Fruit fly (Drosophila melanogaster) whole organism, pupa: ENCODE results near the gene CYLD.

Experiments
- CG10348 ChIP-seq: fragments of 200-800 bp; sonication (Bioruptor generic); IDR thresholded peaks from 2 replicates; pipeline ENCODE4 v1.3.6; 2022; ENCODE audit warnings: missing biosample characterization, missing genetic modification characterization
- CG12605 ChIP-seq: fragments of 200-800 bp; sonication (Bioruptor generic); IDR thresholded peaks from 2 replicates; pipeline ENCODE4 v1.3.6; 2022; ENCODE audit warnings: missing biosample characterization, missing genetic modification characterization
- CG13204 ChIP-seq: fragments of 200-800 bp; sonication (Bioruptor generic); optimal IDR thresholded peaks from 2 replicates; lab custom pipeline; 2018; ENCODE audit warnings: missing biosample characterization, mild to moderate bottlenecking, missing genetic modification characterization, moderate library complexity
- CG15710 ChIP-seq: fragments of 200-800 bp; sonication (Bioruptor generic); optimal IDR thresholded peaks from 2 replicates; lab custom pipeline; 2018; ENCODE audit warnings: missing biosample characterization, mild to moderate bottlenecking, missing genetic modification characterization, moderate library complexity
- CG17806 ChIP-seq: fragments of 200-800 bp; sonication (Bioruptor generic); optimal IDR thresholded peaks from 2 replicates; lab custom pipeline; 2018; ENCODE audit warnings: missing biosample characterization, mild to moderate bottlenecking, missing genetic modification characterization, moderate library complexity
- CG32121 ChIP-seq: fragments of 200-800 bp; sonication (Bioruptor generic); IDR thresholded peaks from 2 replicates; pipeline ENCODE4 v1.3.6; 2022; ENCODE audit warnings: missing biosample characterization, missing genetic modification characterization
- CG34367 ChIP-seq: fragments of 200-800 bp; sonication (Bioruptor generic); optimal IDR thresholded peaks from 2 replicates; lab custom pipeline; 2018; ENCODE audit warnings: missing biosample characterization, mild to moderate bottlenecking, missing genetic modification characterization
- CG4496 ChIP-seq: fragments of 200-800 bp; sonication (Bioruptor generic); IDR thresholded peaks from 3 replicates; pipeline ENCODE4 v1.3.6; 2022; ENCODE audit warnings: missing biosample characterization, missing genetic modification characterization
- CG8159 ChIP-seq: fragments of 200-800 bp; sonication (Bioruptor generic); optimal IDR thresholded peaks from 3 replicates; lab custom pipeline; 2018; ENCODE audit warnings: missing biosample characterization, mild to moderate bottlenecking, missing genetic modification characterization, moderate library complexity
- CG8301 ChIP-seq: fragments of 200-800 bp; sonication (Bioruptor generic); optimal IDR thresholded peaks from 2 replicates; lab custom pipeline; 2018; ENCODE audit warnings: missing biosample characterization, mild to moderate bottlenecking, missing genetic modification characterization
- CG9948 ChIP-seq: fragments of 200-800 bp; sonication (Bioruptor generic); optimal IDR thresholded peaks from 2 replicates; lab custom pipeline; 2018; ENCODE audit warnings: missing biosample characterization, mild to moderate bottlenecking, missing genetic modification characterization, moderate library complexity
- D1 ChIP-seq: fragments of 200-800 bp; sonication (Bioruptor generic); optimal IDR thresholded peaks from 2 replicates; lab custom pipeline; 2018; ENCODE audit warnings: missing biosample characterization, mild to moderate bottlenecking, missing genetic modification characterization, moderate library complexity
- EcR ChIP-seq: fragments of 200-800 bp; sonication (Bioruptor generic); optimal IDR thresholded peaks from 3 replicates; lab custom pipeline; 2019; ENCODE audit warnings: missing biosample characterization, missing genetic modification characterization, mild to moderate bottlenecking, moderate library complexity, missing genetic modification reagents
- Ets98B ChIP-seq: fragments of 200-800 bp; sonication (Bioruptor generic); IDR thresholded peaks from 2 replicates; pipeline ENCODE4 v1.3.6; 2022; ENCODE audit warnings: missing biosample characterization, missing genetic modification characterization
- Pif1A ChIP-seq: fragments of 200-800 bp; sonication (Bioruptor generic); optimal IDR thresholded peaks from 3 replicates; lab custom pipeline; 2016; ENCODE audit warnings: missing biosample characterization, missing genetic modification characterization
- Pif1B ChIP-seq: fragments of 200-800 bp; sonication (Bioruptor generic); optimal IDR thresholded peaks from 3 replicates; lab custom pipeline; 2016; ENCODE audit warnings: missing biosample characterization, missing genetic modification characterization
- Snoo ChIP-seq: fragments of 200-800 bp; sonication (Bioruptor generic); optimal IDR thresholded peaks from 3 replicates; lab custom pipeline; 2017; ENCODE audit warnings: missing biosample characterization, mild to moderate bottlenecking, missing genetic modification characterization, inconsistent platforms
- fd96Ca ChIP-seq: fragments of 200-800 bp; sonication (Bioruptor generic); IDR thresholded peaks from 3 replicates; pipeline ENCODE4 v1.3.6; 2022; ENCODE audit warnings: missing biosample characterization, missing genetic modification characterization
- gl ChIP-seq: fragments of 200-800 bp; sonication (Bioruptor generic); optimal IDR thresholded peaks from 2 replicates; lab custom pipeline; 2018; ENCODE audit warnings: missing biosample characterization, mild to moderate bottlenecking, missing genetic modification characterization
- rn ChIP-seq: fragments of 200-800 bp; sonication (Bioruptor generic); IDR thresholded peaks from 2 replicates; pipeline ENCODE4 v1.3.6; 2022; ENCODE audit warnings: missing biosample characterization, missing genetic modification characterization

The CYLD gene

DNA sequence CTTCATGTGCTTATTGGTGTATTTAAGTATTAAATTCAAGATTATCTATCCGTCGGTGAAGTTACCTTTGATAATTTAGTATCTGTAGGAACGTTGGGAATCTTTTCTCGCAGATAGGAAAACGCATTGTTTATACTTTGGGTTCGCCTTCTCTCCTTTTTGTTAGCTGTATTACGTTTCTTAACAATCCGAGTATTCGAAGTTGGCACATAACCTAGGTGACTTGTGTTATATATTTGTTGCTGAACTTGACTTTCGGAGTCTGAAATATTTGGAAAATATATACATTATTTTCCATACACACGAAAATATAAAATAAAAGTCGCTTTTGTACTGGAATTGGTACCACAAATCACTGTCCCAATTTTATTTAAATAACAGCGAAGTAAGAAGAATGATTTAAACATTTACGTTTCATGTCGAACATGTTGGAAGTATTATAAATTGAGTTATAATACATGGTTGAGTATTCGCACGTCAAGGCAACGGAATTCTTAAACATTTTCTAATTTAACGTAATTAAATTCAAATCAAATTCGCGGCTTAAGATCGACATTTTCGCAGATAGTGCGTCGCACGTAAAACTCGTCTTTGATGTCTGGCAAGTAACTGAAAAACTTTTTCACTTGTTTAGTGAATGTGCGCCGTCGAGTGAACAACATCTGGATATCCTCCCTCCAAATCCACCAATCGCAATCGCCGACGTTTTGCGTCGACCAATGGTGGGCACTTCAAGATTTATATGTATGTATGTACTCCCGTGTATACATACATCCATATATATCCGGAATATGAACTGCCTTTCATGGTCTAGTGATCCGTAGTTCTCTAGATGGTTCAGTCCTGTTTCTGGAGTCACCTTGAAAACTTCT is 4.6 kb downstream of the CYLD start, which contains the start of gene Hand:
Gene Hand, minus strand, starts transcription at position 588 of the 872 bp plus-strand sequence.
- TF ChIP-seq D1 (tag; lab: Kevin White, UChicago) (no peak), CG15710 (no peak), CG32121 (GFP tag; lab: Robert Waterston, UW) (no peak), CG8159 (tag; lab: Kevin White, UChicago) (no peak), EcR (no peak)

DNA sequence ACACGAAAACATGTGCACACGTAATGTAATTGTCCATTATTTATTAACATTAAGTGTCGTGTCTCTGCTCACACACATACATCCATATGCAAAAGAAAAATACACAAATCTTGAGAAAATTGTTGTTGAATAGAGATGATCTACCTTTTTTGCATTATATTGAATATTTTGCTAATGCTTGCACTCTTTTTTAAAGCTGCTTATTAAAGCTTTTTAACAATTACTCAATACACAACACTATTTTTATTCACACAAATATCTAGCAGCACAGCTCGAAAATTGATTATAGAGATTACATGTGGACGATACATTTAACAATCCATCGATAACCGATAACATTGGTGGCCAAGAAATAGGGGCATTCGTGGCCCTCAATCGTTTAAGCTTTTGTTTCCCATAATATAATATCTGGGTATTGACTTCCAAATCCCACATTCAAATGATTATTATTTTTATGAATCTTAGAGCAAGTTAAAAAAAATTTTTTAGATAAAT is 7.5 kb downstream of the CYLD start, which contains the start of gene Ufd4:
Gene Ufd4, minus strand, starts transcription at position 300 of the 495 bp plus-strand sequence.
- TF ChIP-seq gl (tag; lab: Kevin White, UChicago) (no peak), CG32121 (GFP tag; lab: Robert Waterston, UW) (peak; percentile 66), CG17806 (tag; lab: Kevin White, UChicago) (peak; percentile 49), CG15710 (peak; percentile 38)

DNA sequence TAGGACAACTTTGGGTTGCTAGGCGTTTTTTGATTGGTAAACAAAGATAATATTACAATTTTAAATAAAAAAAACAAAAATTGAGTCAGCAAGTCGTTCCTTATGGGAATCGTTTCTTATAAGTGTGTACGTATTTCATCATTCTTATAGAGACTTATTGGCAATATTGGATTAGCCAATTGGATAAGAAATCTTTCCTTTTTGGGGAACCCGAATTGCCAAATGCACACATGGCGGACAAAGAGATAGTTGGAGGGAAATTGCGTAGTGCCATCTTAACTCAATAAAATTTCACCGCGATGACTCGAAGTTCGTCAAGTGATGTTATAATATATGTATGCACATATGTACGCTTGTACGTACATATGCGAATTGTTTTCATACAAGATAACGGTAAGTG is 8.4 kb downstream of the CYLD start:
- TF ChIP-seq CG15710 = no peak
- TF ChIP-seq Pif1B (GFP tag; lab: Kevin White, UChicago) = no peak
- no peak for TF ChIP-seq CG9948
- no peak for TF ChIP-seq rn (GFP tag; lab: Robert Waterston, UW)

DNA sequence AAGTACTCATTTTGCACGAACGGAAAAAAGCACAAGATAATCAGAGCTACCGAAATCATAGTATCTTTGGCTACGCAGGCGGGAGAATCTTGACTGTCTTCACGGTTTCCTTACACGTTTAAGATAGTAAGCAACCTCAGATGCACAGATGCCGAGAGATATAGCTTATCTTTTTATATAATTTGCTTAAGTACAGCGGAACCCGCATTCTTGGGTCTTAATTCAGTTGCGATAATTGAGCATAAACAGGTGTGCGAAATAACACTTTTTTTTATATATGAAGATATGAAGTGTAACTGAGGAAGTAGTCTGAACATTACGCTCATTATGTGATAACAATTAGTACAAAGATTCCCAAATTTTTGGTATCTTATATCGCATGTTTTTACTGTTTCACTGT is 18.9 kb downstream of the CYLD start, which contains the start of gene CG34043:
Gene CG34043, minus strand, starts transcription at position 101 of the 400 bp plus-strand sequence.
- TF ChIP-seq Ets98B (no peak), CG32121 (GFP tag; lab: Robert Waterston, UW) (no peak), Pif1B (GFP tag; lab: Kevin White, UChicago) (no peak), rn (GFP tag; lab: Robert Waterston, UW) (no peak), Snoo (tag; lab: Kevin White, UChicago) (no peak), CG15710 (no peak), fd96Ca (GFP tag; lab: Robert Waterston, UW) (no peak), CG8159 (tag; lab: Kevin White, UChicago) (no peak), CG17806 (tag; lab: Kevin White, UChicago) (no peak), gl (tag; lab: Kevin White, UChicago) (no peak), CG13204 (GFP tag; lab: Kevin White, UChicago) (no peak), CG12605 (GFP tag; lab: Robert Waterston, UW) (no peak), CG8301 (tag; lab: Kevin White, UChicago) (no peak)
- TF ChIP-seq, all 21 proteins: peak for 0

- no peak for TF ChIP-seq Pif1B (GFP tag; lab: Kevin White, UChicago)
- no peak for TF ChIP-seq CG12605 (GFP tag; lab: Robert Waterston, UW)
- no peak for TF ChIP-seq fd96Ca (GFP tag; lab: Robert Waterston, UW)
- TF ChIP-seq CG9948 = no peak
- TF ChIP-seq CG4496 = no peak
- TF ChIP-seq CG32121 (GFP tag; lab: Robert Waterston, UW) = no peak
- no peak for TF ChIP-seq CG34367 (tag; lab: Kevin White, UChicago)
- no peak for TF ChIP-seq CG10348 (GFP tag; lab: Robert Waterston, UW)
- TF ChIP-seq gl (tag; lab: Kevin White, UChicago) = no peak
These were observed 21.0 kb downstream of the CYLD start, which contains the start of gene Utx for dm6 chr2L:10278658-10279057. Gene Utx, minus strand, starts transcription at chr2L:10278811.

- TF ChIP-seq CG10348 (GFP tag; lab: Robert Waterston, UW) = no peak
- TF ChIP-seq Pif1A (GFP tag; lab: Kevin White, UChicago) = no peak
- no peak for TF ChIP-seq CG34367 (tag; lab: Kevin White, UChicago)
- no peak for TF ChIP-seq rn (GFP tag; lab: Robert Waterston, UW)
- TF ChIP-seq EcR = no peak
These were observed 22.3 kb downstream of the CYLD start for dm6 chr2L:10277362-10277761.

DNA sequence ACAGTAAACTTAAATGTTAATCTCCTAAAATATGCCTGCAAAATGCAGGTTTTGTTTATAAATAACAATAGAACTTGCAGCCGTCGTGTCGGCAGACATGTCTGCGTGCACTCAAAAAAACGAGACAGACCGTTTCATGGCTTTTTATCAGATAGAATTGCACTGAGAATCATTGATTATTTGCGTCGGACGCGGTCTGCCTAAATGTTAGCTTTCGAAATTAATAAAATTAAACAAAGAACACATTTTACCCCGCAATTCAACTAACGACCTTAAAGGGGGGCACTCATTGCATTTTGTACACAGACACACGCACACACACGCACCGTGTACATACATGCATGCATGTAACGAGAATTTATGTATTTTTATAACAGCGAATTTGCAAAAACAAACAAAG is 22.8 kb downstream of the CYLD start:
- TF ChIP-seq CG12605 (GFP tag; lab: Robert Waterston, UW) (peak; percentile 19; the same call in 1 of the 2 replicates), CG4496 (peak; percentile 74), CG32121 (GFP tag; lab: Robert Waterston, UW) (peak; percentile 27), CG8301 (tag; lab: Kevin White, UChicago) (no peak), Pif1B (GFP tag; lab: Kevin White, UChicago) (peak; percentile 46), fd96Ca (GFP tag; lab: Robert Waterston, UW) (no peak), CG17806 (tag; lab: Kevin White, UChicago) (peak; percentile 32), Pif1A (GFP tag; lab: Kevin White, UChicago) (peak; percentile 74), rn (GFP tag; lab: Robert Waterston, UW) (peak; percentile 47; the same call in 1 of the 2 replicates), gl (tag; lab: Kevin White, UChicago) (peak; percentile 5)
